Worm (Caenorhabditis elegans): ENCODE results near the gene swt-1.

The swt-1 gene

ce11 chrIV:291356-291755 lies 15.9 kb upstream of the swt-1 start, which contains the start of gene T21D12.7:
Gene T21D12.7, minus strand, starts transcription at chrIV:291456.
- TF ChIP-seq drap-1 (GFP tag; optimal IDR thresholded peaks at IDR 0.05) (no peak), bed-3 (GFP tag; optimal IDR thresholded peaks at IDR 0.05) (no peak), ztf-11 (tag; optimal IDR thresholded peaks at IDR 0.05) (no peak), ham-2 (GFP tag; optimal IDR thresholded peaks at IDR 0.05) (no peak), cnd-1 (tag; optimal IDR thresholded peaks at IDR 0.05) (no peak), nhr-2 (tag; optimal IDR thresholded peaks at IDR 0.05) (no peak), sem-2 (GFP tag; optimal IDR thresholded peaks at IDR 0.05) (no peak), tbx-8 (GFP tag; optimal IDR thresholded peaks at IDR 0.05) (no peak), mep-1 (tag; optimal IDR thresholded peaks at IDR 0.05) (no peak), ceh-83 (GFP tag; optimal IDR thresholded peaks at IDR 0.05) (no peak), nhr-76 (tag; optimal IDR thresholded peaks at IDR 0.05) (no peak), nhr-12 (tag; optimal IDR thresholded peaks at IDR 0.05) (no peak), elt-3 (tag; optimal IDR thresholded peaks at IDR 0.05) (no peak), flh-1 (GFP tag; optimal IDR thresholded peaks at IDR 0.05) (no peak), pha-4 (tag; optimal IDR thresholded peaks at IDR 0.05) (no peak), unc-39 (tag; optimal IDR thresholded peaks at IDR 0.05) (no peak), lin-32 (GFP tag; optimal IDR thresholded peaks at IDR 0.05) (no peak)

- no peak for TF ChIP-seq nhr-237 (tag; optimal IDR thresholded peaks at IDR 0.05)
- TF ChIP-seq drap-1 (GFP tag; optimal IDR thresholded peaks at IDR 0.05): no peak
- no peak for TF ChIP-seq flh-1 (GFP tag; optimal IDR thresholded peaks at IDR 0.05)
- no peak for TF ChIP-seq lin-13 (tag; optimal IDR thresholded peaks at IDR 0.05)
- no peak for TF ChIP-seq elt-1 (tag; optimal IDR thresholded peaks at IDR 0.05; ENCODE audit: borderline replicate concordance, insufficient read depth)
- TF ChIP-seq ceh-83 (GFP tag; optimal IDR thresholded peaks at IDR 0.05): no peak
- no peak for TF ChIP-seq unc-120 (tag; optimal IDR thresholded peaks at IDR 0.05; ENCODE audit: poor library complexity, severe bottlenecking)
- no peak for TF ChIP-seq ztf-11 (tag; optimal IDR thresholded peaks at IDR 0.05)
- TF ChIP-seq zip-8 (tag; optimal IDR thresholded peaks at IDR 0.05): no peak
These were observed 15.4 kb upstream of the swt-1 start for ce11 chrIV:291851-292367.

- no peak for TF ChIP-seq elt-1 (tag; optimal IDR thresholded peaks at IDR 0.05; ENCODE audit: borderline replicate concordance, insufficient read depth)
- TF ChIP-seq unc-62 (GFP tag; optimal IDR thresholded peaks at IDR 0.05): no peak
- TF ChIP-seq nhr-2 (tag; optimal IDR thresholded peaks at IDR 0.05): no peak
- TF ChIP-seq lsy-2 (tag; optimal IDR thresholded peaks at IDR 0.05): no peak
- TF ChIP-seq ceh-83 (GFP tag; optimal IDR thresholded peaks at IDR 0.05): no peak
- no peak for TF ChIP-seq nhr-28 (tag; optimal IDR thresholded peaks at IDR 0.05)
- TF ChIP-seq sptf-1 (tag; optimal IDR thresholded peaks at IDR 0.05): no peak
- TF ChIP-seq M03D4.4 (tag; optimal IDR thresholded peaks at IDR 0.05): no peak
- TF ChIP-seq blmp-1 (tag; optimal IDR thresholded peaks at IDR 0.05): no peak
- TF ChIP-seq lin-13 (tag; optimal IDR thresholded peaks at IDR 0.05): no peak
- no peak for TF ChIP-seq zip-8 (tag; optimal IDR thresholded peaks at IDR 0.05)
- no peak for TF ChIP-seq ces-1 (GFP tag; optimal IDR thresholded peaks at IDR 0.05)
These were observed 14.0 kb upstream of the swt-1 start for ce11 chrIV:293163-293755.

- TF ChIP-seq sem-2 (GFP tag; optimal IDR thresholded peaks at IDR 0.05) (no peak), bed-3 (GFP tag; optimal IDR thresholded peaks at IDR 0.05) (no peak), unc-39 (tag; optimal IDR thresholded peaks at IDR 0.05) (no peak), hlh-1 (tag; optimal IDR thresholded peaks at IDR 0.05) (no peak)
These were observed 13.2 kb upstream of the swt-1 start for ce11 chrIV:293995-294700.

- TF ChIP-seq elt-1 (tag; optimal IDR thresholded peaks at IDR 0.05; ENCODE audit: borderline replicate concordance, insufficient read depth): no peak
- TF ChIP-seq nhr-76 (tag; optimal IDR thresholded peaks at IDR 0.05): no peak
- TF ChIP-seq lsy-2 (tag; optimal IDR thresholded peaks at IDR 0.05): no peak
These were observed 12.6 kb upstream of the swt-1 start for ce11 chrIV:294737-295136.
